Worm (Caenorhabditis elegans) whole organism, L2 larva: ENCODE results near the gene sdz-26.

Source experiments
- C34F6.9 ChIP-seq: fragments of 150-350 bp; optimal IDR thresholded peaks from 2 replicates; lab custom pipeline; 2014; ENCODE audit warnings: missing biosample characterization, missing genetic modification characterization
- F13H6.1 ChIP-seq: sonication (generic microtip); optimal IDR thresholded peaks from 2 replicates; lab custom pipeline; 2016; ENCODE audit warnings: missing genetic modification characterization, missing compliant biosample characterization
- R02D3.7 ChIP-seq: fragments of 150-350 bp; optimal IDR thresholded peaks from 2 replicates; lab custom pipeline; 2014; ENCODE audit warnings: missing biosample characterization, missing genetic modification characterization
- ZK546.5 ChIP-seq: sonication (generic microtip); optimal IDR thresholded peaks from 2 replicates; lab custom pipeline; 2017; ENCODE audit warnings: missing biosample characterization, missing genetic modification characterization
- alr-1 ChIP-seq: fragments of 150-350 bp; optimal IDR thresholded peaks from 2 replicates; lab custom pipeline; 2014; ENCODE audit warnings: missing biosample characterization, missing genetic modification characterization
- aly-2 ChIP-seq: fragments of 150-350 bp; optimal IDR thresholded peaks from 2 replicates; lab custom pipeline; 2014; ENCODE audit warnings: missing biosample characterization, missing genetic modification characterization
- blmp-1 ChIP-seq: sonication (generic microtip); optimal IDR thresholded peaks from 2 replicates; lab custom pipeline; 2017; ENCODE audit warnings: missing genetic modification characterization, mild to moderate bottlenecking, missing compliant biosample characterization, antibody characterized with exemption, moderate library complexity; ENCODE audit not compliant: insufficient read depth
- ceh-82 ChIP-seq: fragments of 150-350 bp; optimal IDR thresholded peaks from 2 replicates; lab custom pipeline; 2014; ENCODE audit warnings: missing biosample characterization, missing genetic modification characterization
- crh-2 ChIP-seq: sonication (generic microtip); optimal IDR thresholded peaks from 2 replicates; lab custom pipeline; 2017; ENCODE audit warnings: missing biosample characterization, missing genetic modification characterization
- egl-27 ChIP-seq: sonication (generic microtip); optimal IDR thresholded peaks from 3 replicates; lab custom pipeline; 2017; ENCODE audit warnings: missing biosample characterization, missing genetic modification reagents, missing genetic modification characterization
- elt-1 ChIP-seq: fragments of 150-350 bp; optimal IDR thresholded peaks from 2 replicates; lab custom pipeline; 2014; ENCODE audit warnings: missing biosample characterization, missing genetic modification characterization
- elt-3 ChIP-seq: sonication (generic microtip); optimal IDR thresholded peaks from 2 replicates; lab custom pipeline; 2017; ENCODE audit warnings: missing biosample characterization, missing genetic modification characterization
- fos-1 ChIP-seq: fragments of 150-350 bp; optimal IDR thresholded peaks from 2 replicates; lab custom pipeline; 2014; ENCODE audit warnings: missing biosample characterization, missing genetic modification characterization
- gmeb-1 ChIP-seq: fragments of 150-350 bp; optimal IDR thresholded peaks from 2 replicates; lab custom pipeline; 2014; ENCODE audit warnings: missing biosample characterization, missing genetic modification characterization
- lin-11 ChIP-seq: fragments of 150-350 bp; sonication (generic microtip); optimal IDR thresholded peaks from 2 replicates; lab custom pipeline; 2014; ENCODE audit warnings: missing biosample characterization, missing genetic modification characterization, inconsistent platforms, mixed read lengths
- lin-13 ChIP-seq: fragments of 150-350 bp; optimal IDR thresholded peaks from 2 replicates; lab custom pipeline; 2014; ENCODE audit warnings: missing biosample characterization, missing genetic modification reagents, missing genetic modification characterization
- lin-39 ChIP-seq: fragments of 150-350 bp; optimal IDR thresholded peaks from 2 replicates; lab custom pipeline; 2014; ENCODE audit warnings: missing biosample characterization, missing genetic modification reagents, missing genetic modification characterization
- lsy-2 ChIP-seq, 2 experiments: fragments of 150-350 bp in 1 of 2; sonication (generic microtip) in 1 of 2; optimal IDR thresholded peaks; 2 replicates each; lab custom pipeline; 2014 to 2017; ENCODE audit warnings: missing biosample characterization in 2 of 2, missing genetic modification characterization in 2 of 2
- mab-5 ChIP-seq: fragments of 150-350 bp; optimal IDR thresholded peaks from 2 replicates; lab custom pipeline; 2014; ENCODE audit warnings: missing biosample characterization, missing genetic modification characterization
- mbf-1 ChIP-seq: sonication (generic microtip); optimal IDR thresholded peaks from 2 replicates; lab custom pipeline; 2017; ENCODE audit warnings: missing biosample characterization, missing genetic modification characterization
- nhr-10 ChIP-seq: sonication (generic microtip); optimal IDR thresholded peaks from 2 replicates; lab custom pipeline; 2017; ENCODE audit warnings: missing biosample characterization, missing genetic modification characterization
- nhr-11 ChIP-seq: fragments of 150-350 bp; optimal IDR thresholded peaks from 2 replicates; lab custom pipeline; 2014; ENCODE audit warnings: missing biosample characterization, missing genetic modification characterization
- nhr-129 ChIP-seq: fragments of 150-350 bp; optimal IDR thresholded peaks from 2 replicates; lab custom pipeline; 2014; ENCODE audit warnings: missing biosample characterization, missing genetic modification characterization
- nhr-23 ChIP-seq: fragments of 150-350 bp; optimal IDR thresholded peaks from 2 replicates; lab custom pipeline; 2014; ENCODE audit warnings: missing biosample characterization, missing genetic modification reagents, missing genetic modification characterization
- nhr-25 ChIP-seq: fragments of 150-350 bp; sonication (generic microtip); optimal IDR thresholded peaks from 3 replicates; lab custom pipeline; 2014; ENCODE audit warnings: missing biosample characterization, missing genetic modification characterization
- nhr-6 ChIP-seq: fragments of 150-350 bp; optimal IDR thresholded peaks from 2 replicates; lab custom pipeline; 2014; ENCODE audit warnings: missing biosample characterization, missing genetic modification characterization
- nhr-77 ChIP-seq: fragments of 150-350 bp; optimal IDR thresholded peaks from 2 replicates; lab custom pipeline; 2014; ENCODE audit warnings: missing biosample characterization, missing genetic modification characterization
- sem-4 ChIP-seq: fragments of 150-350 bp; optimal IDR thresholded peaks from 2 replicates; lab custom pipeline; 2014; ENCODE audit warnings: missing biosample characterization, missing genetic modification reagents, missing genetic modification characterization
- skn-1 ChIP-seq: sonication (generic microtip); optimal IDR thresholded peaks from 2 replicates; lab custom pipeline; 2017; ENCODE audit warnings: missing biosample characterization, missing genetic modification characterization
- sma-3 ChIP-seq: sonication (generic microtip); optimal IDR thresholded peaks from 2 replicates; lab custom pipeline; 2016; ENCODE audit warnings: missing genetic modification reagents, missing genetic modification characterization, missing compliant biosample characterization
- sma-9 ChIP-seq, 2 experiments: fragments of 150-350 bp in 1 of 2; sonication (generic microtip) in 1 of 2; optimal IDR thresholded peaks; 2 replicates each; lab custom pipeline; 2014 to 2016; ENCODE audit warnings: missing genetic modification characterization in 2 of 2, mild to moderate bottlenecking in 1 of 2, missing biosample characterization in 1 of 2, missing compliant biosample characterization in 1 of 2, missing genetic modification reagents in 1 of 2, moderate library complexity in 1 of 2
- unc-55 ChIP-seq: fragments of 150-350 bp; sonication (generic microtip); optimal IDR thresholded peaks from 3 replicates; lab custom pipeline; 2014; ENCODE audit warnings: missing biosample characterization, missing genetic modification reagents, missing genetic modification characterization
- zag-1 ChIP-seq: fragments of 150-350 bp; optimal IDR thresholded peaks from 2 replicates; lab custom pipeline; 2014; ENCODE audit warnings: missing biosample characterization, missing genetic modification characterization
- ztf-1 ChIP-seq: fragments of 200-800 bp; sonication (Bioruptor generic); conservative IDR thresholded peaks from 2 replicates; pipeline ENCODE4 v1.3.6; 2022; ENCODE audit warnings: missing genetic modification characterization, missing compliant biosample characterization

sdz-26 gene

DNA sequence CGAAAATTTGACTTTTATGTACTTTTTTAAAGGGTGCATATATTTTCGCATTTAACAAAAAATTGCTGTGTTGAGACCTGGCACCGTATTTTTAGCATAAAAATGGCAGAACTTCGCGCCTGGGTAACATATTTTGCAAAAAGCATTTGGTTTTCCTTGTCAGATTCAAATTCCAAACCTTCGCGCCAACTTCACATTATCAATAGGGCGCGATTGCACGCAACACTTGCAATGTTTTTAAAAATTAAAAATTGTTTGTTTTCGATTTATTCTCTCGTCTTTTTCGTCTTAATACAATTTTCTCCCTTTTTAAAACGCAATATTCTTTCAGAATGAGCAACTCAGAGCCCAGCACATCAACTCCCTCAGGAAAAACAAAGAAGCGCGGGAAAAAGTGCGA, 2.1 kb downstream of the sdz-26 start, which contains the start of gene mes-2 (continued):
- TF ChIP-seq sem-4 (tag; lab: Kevin White, UChicago), result peak; percentile 19
- TF ChIP-seq skn-1, result no peak
- TF ChIP-seq C34F6.9 (tag; lab: Kevin White, UChicago), result peak; percentile 86
- TF ChIP-seq ceh-82, result peak; percentile 27
- peak; percentile 78 for TF ChIP-seq mab-5 (tag; lab: Kevin White, UChicago)

DNA sequence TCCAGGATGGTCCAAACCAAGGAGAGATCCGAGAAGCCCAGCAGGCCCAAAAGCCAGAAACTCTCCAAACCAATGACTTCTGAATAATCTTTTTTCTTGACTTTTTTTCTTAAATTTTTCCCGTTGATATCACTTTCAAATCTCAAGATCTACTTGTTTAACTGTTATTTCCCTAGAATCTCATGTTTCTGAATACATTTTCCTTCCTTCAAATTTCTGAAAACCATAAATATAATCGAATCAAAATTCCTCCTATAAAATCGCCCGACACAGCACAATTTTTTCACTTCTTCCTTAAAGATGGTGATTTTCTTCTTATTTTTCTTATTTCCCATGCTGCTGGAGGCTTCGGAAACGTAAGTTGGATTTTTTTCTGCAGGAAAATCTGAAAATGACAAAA, 6.7 kb downstream of the sdz-26 start, which contains the start of gene F26H11.8:
Gene F26H11.8, plus strand, starts transcription at position 301 of the 400 bp plus-strand sequence.
- TF ChIP-seq lin-11 (tag; lab: Kevin White, UChicago) (no peak), blmp-1 (tag; lab: Kevin White, UChicago) (no peak), nhr-77 (tag; lab: Kevin White, UChicago) (no peak), ZK546.5 (tag; lab: Kevin White, UChicago) (no peak), nhr-10 (no peak), sem-4 (tag; lab: Kevin White, UChicago) (no peak), nhr-25 (tag; lab: Kevin White, UChicago) (no peak), nhr-6 (no peak), crh-2 (tag; lab: Kevin White, UChicago) (no peak), R02D3.7 (tag; lab: Kevin White, UChicago) (no peak), ceh-82 (no peak), lin-39 (no peak), C34F6.9 (tag; lab: Kevin White, UChicago) (no peak), gmeb-1 (tag; lab: Kevin White, UChicago) (no peak), F13H6.1 (no peak), nhr-23 (no peak)

DNA sequence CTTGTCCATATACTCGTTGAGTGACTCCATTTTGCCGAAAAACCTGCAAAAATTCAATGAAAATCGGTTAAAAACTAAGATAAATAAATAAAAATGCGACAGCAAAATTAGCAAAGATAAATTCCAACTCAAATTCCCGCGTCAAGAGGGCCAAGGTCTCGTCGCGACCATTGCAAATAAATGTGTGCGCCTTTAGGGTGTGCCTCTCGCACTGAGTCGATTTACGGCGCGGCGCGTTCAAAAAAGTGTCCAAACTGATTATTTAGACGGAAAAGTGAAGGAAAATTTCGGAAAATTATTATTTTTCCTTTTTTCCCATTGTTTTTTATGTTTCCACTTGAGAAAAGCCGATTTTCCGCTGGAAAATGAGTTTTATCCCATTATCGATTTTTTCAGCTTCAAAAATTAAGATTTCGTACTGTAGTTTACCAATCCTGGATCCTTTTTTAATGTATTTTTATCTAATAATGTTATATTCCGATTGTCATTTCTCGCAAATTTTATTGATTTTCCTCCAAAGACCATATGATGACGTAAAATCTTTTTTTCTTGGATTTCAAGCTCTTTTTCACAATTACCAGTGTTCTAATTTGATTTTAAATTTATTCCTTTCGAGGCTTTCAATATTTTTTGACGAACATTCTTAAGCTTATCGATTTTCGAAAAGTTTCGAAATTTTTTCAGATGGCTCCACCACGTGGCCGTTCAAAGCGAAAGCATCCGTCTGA, 8.7 kb downstream of the sdz-26 start, which contains the start of the genes kbp-3 and nurf-1:
Gene kbp-3, minus strand, starts transcription at position 43 of the 728 bp plus-strand sequence.
Gene nurf-1, plus strand, starts transcription at position 678 of the 728 bp plus-strand sequence.
- no peak for TF ChIP-seq egl-27
- TF ChIP-seq nhr-129, result peak; percentile 47
- no peak for TF ChIP-seq skn-1
- no peak for TF ChIP-seq sma-3
- TF ChIP-seq lsy-2 (tag; optimal IDR thresholded peaks at IDR 0.05; lab: Kevin White, UChicago), result peak; percentile 17 to 80
- no peak for TF ChIP-seq elt-1 (tag; lab: Kevin White, UChicago)
- TF ChIP-seq nhr-6, result no peak
- peak; percentile 78 for TF ChIP-seq C34F6.9 (tag; lab: Kevin White, UChicago)
- peak; percentile 35 for TF ChIP-seq crh-2 (tag; lab: Kevin White, UChicago)
- no peak for TF ChIP-seq nhr-11 (tag; lab: Kevin White, UChicago)
- peak; percentile 12 for TF ChIP-seq nhr-25 (tag; lab: Kevin White, UChicago)
- TF ChIP-seq lin-13 (GFP tag; lab: Kevin White, UChicago), result peak; percentile 47
- TF ChIP-seq alr-1, result no peak
- peak; percentile 86 for TF ChIP-seq unc-55
- TF ChIP-seq aly-2 (tag; lab: Kevin White, UChicago), result no peak
- TF ChIP-seq lin-39, result no peak
- TF ChIP-seq nhr-10, result no peak
- TF ChIP-seq lin-11 (tag; lab: Kevin White, UChicago), result peak; percentile 35
- no peak for TF ChIP-seq fos-1 (tag; lab: Kevin White, UChicago)
- peak; percentile 7 for TF ChIP-seq F13H6.1
- TF ChIP-seq gmeb-1 (tag; lab: Kevin White, UChicago), result peak; percentile 83
- TF ChIP-seq zag-1 (tag; lab: Kevin White, UChicago), result no peak

DNA sequence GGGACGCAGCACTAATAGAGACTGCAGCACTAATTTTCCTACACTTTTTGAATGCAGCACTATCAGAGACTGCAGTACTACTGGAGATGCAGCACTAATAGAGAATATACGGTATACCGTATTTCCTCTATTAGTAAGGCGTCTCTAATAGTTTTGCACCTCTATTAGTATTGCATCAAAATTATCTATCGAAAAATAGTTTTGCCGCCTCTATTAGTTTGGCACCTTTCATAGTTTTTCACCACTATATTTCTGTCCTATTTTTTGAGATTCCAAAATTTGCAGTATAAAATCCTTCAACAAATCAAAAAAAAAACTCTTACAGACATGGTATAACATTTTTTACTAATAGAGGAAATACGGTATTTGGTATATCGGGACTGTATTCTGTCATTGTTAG, 12.2 kb downstream of the sdz-26 start:
- TF ChIP-seq ztf-1 (GFP tag; lab: Robert Waterston, UW) (no peak), mbf-1 (tag; lab: Kevin White, UChicago) (no peak), ZK546.5 (tag; lab: Kevin White, UChicago) (no peak), sma-9 (GFP tag; optimal IDR thresholded peaks at IDR 0.05; lab: Kevin White, UChicago) (no peak), sma-9 (tag; optimal IDR thresholded peaks at IDR 0.05; lab: Kevin White, UChicago) (no peak), elt-3 (tag; lab: Kevin White, UChicago) (no peak), mab-5 (tag; lab: Kevin White, UChicago) (no peak), elt-1 (tag; lab: Kevin White, UChicago) (no peak), nhr-129 (no peak), blmp-1 (tag; lab: Kevin White, UChicago) (no peak)
- TF ChIP-seq, all 48 proteins: peak for 0
